In the genomic region with DNA sequence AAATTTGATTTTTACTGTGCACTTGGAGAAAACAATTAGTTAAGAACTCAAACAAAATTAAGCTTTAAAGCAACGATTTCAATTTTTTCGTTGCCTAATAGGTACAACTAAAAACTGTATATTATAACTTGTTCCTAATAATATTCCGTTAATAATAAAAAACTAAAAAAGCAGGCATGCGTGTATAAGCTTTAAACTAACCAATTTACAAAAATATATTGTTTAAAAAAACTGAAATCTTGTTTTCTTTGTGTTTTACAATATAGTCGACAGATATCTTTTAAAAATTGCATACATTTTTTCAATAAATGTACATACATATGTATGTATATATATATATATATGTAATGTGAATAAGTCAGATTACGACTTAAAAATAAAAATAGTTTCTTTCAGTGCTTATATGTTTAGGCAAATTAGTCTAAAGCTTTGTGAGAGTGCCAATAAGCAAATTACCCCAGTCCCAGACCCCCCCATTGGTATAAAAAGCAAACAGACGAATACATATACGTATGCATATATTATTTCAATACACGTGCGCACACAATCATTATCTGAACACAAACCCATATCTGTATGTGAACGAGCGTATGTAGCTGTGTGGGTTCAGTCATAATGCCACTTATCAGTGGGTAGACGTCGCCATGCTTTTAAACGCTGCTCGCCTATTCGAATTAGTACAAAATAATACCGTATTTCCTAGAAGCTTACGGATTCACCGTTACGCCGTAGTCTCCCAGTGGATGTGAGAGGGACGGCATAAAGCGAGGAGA, we compare ENCODE assay signal across 1 fruit fly cellular context.
TF ChIP-seq lines count a peak whose summit lies in the region.

No protein-coding gene starts in this region.

TF ChIP-seq in whole organism, embryonic, 481 proteins besides CTCF, POLR2A, EP300 and RAD21 (continued from another document and continues in another):
- TF ChIP-seq CG32532 (GFP tag; IDR thresholded peaks at IDR 0.05; lab: Robert Waterston, UW), result 0 out of 2 replicates have a peak, but pooled peaks have one; percentile 12
- no peak for TF ChIP-seq kah (GFP tag; optimal IDR thresholded peaks at IDR 0.05; lab: Kevin White, UChicago)
- TF ChIP-seq E2f2 (GFP tag; IDR thresholded peaks at IDR 0.05; lab: Robert Waterston, UW), result no peak; the same call in 1 of the 2 replicates
- TF ChIP-seq D (optimal IDR thresholded peaks at IDR 0.05; lab: Kevin White, UChicago), result no peak
- TF ChIP-seq D (GFP tag; optimal IDR thresholded peaks at IDR 0.05; lab: Kevin White, UChicago), result peak; percentile 83
- TF ChIP-seq ac (GFP tag; optimal IDR thresholded peaks at IDR 0.05; lab: Kevin White, UChicago), result no peak
- no peak for TF ChIP-seq caup (GFP tag; optimal IDR thresholded peaks at IDR 0.05; lab: Kevin White, UChicago; ENCODE audit: severe bottlenecking)
- no peak for TF ChIP-seq CG12219 (GFP tag; optimal IDR thresholded peaks at IDR 0.05; lab: Kevin White, UChicago)
- no peak for TF ChIP-seq fru (optimal IDR thresholded peaks at IDR 0.05; lab: Kevin White, UChicago)
- TF ChIP-seq CG6791 (GFP tag; IDR thresholded peaks at IDR 0.05; lab: Robert Waterston, UW; ENCODE audit: partially characterized antibody), result peak; percentile 65; the same call in 2 of the 3 replicates
- no peak for TF ChIP-seq Lhr (GFP tag; optimal IDR thresholded peaks at IDR 0.05; lab: Kevin White, UChicago)
- TF ChIP-seq Sox102F (GFP tag; optimal IDR thresholded peaks at IDR 0.05; lab: Kevin White, UChicago), result peak; percentile 87
- peak; percentile 67 for TF ChIP-seq Nf-YB (GFP tag; optimal IDR thresholded peaks at IDR 0.05; lab: Kevin White, UChicago)
- peak; percentile 26 for TF ChIP-seq pho (GFP tag; optimal IDR thresholded peaks at IDR 0.05; lab: Kevin White, UChicago)
- TF ChIP-seq Kr (GFP tag; optimal IDR thresholded peaks at IDR 0.05; lab: Kevin White, UChicago), result no peak
- TF ChIP-seq CG10274 (GFP tag; optimal IDR thresholded peaks at IDR 0.05; lab: Kevin White, UChicago), result no peak
- no peak for TF ChIP-seq CG7963 (GFP tag; IDR thresholded peaks at IDR 0.05; lab: Robert Waterston, UW; ENCODE audit: partially characterized antibody)
- peak; percentile 35 for TF ChIP-seq CG1603 (tag; optimal IDR thresholded peaks at IDR 0.05; lab: Kevin White, UChicago)
- no peak for TF ChIP-seq pan (optimal IDR thresholded peaks at IDR 0.05; lab: Kevin White, UChicago)
- TF ChIP-seq pan (GFP tag; optimal IDR thresholded peaks at IDR 0.05 in 1 of 2, IDR thresholded peaks at IDR 0.05 in 1 of 2), result peak in 1 of 2 experiments; percentile 31
- no peak for TF ChIP-seq her (GFP tag; optimal IDR thresholded peaks at IDR 0.05; lab: Kevin White, UChicago)
- TF ChIP-seq CG32772 (GFP tag; IDR thresholded peaks at IDR 0.05; lab: Robert Waterston, UW), result 0 out of 2 replicates have a peak, but pooled peaks have one; percentile 25
- TF ChIP-seq Opbp (GFP tag; IDR thresholded peaks at IDR 0.05; lab: Robert Waterston, UW; ENCODE audit: partially characterized antibody), result no peak
- no peak for TF ChIP-seq Dad (GFP tag; optimal IDR thresholded peaks at IDR 0.05; lab: Kevin White, UChicago)
- TF ChIP-seq Fer1 (GFP tag; optimal IDR thresholded peaks at IDR 0.05; lab: Kevin White, UChicago), result peak; percentile 35
- peak; percentile 78 for TF ChIP-seq CG1602 (GFP tag; optimal IDR thresholded peaks at IDR 0.05; lab: Kevin White, UChicago)
- peak; percentile 5; the same call in 1 of the 2 replicates for TF ChIP-seq Nf-YA (GFP tag; IDR thresholded peaks at IDR 0.05; lab: Robert Waterston, UW)
- TF ChIP-seq CG3407 (GFP tag; optimal IDR thresholded peaks at IDR 0.05; lab: Kevin White, UChicago), result peak; percentile 42
- no peak for TF ChIP-seq Oaz (GFP tag; IDR thresholded peaks at IDR 0.05; lab: Robert Waterston, UW)
- peak; percentile 82 for TF ChIP-seq CG7987 (GFP tag; optimal IDR thresholded peaks at IDR 0.05; lab: Kevin White, UChicago)
- TF ChIP-seq CG10147 (GFP tag; optimal IDR thresholded peaks at IDR 0.05; lab: Kevin White, UChicago), result peak; percentile 66
- TF ChIP-seq CG14965 (GFP tag; optimal IDR thresholded peaks at IDR 0.05; lab: Kevin White, UChicago; ENCODE audit: borderline replicate concordance), result no peak
- peak; percentile 38 for TF ChIP-seq Chrac-16 (GFP tag; optimal IDR thresholded peaks at IDR 0.05; lab: Kevin White, UChicago)
- no peak for TF ChIP-seq Max (GFP tag; optimal IDR thresholded peaks at IDR 0.05; lab: Kevin White, UChicago)
- TF ChIP-seq Mes4 (GFP tag; optimal IDR thresholded peaks at IDR 0.05; lab: Kevin White, UChicago), result no peak
- no peak for TF ChIP-seq H2.0 (GFP tag; IDR thresholded peaks at IDR 0.05; lab: Robert Waterston, UW)
- TF ChIP-seq Asciz (GFP tag; optimal IDR thresholded peaks at IDR 0.05; lab: Kevin White, UChicago), result peak; percentile 80
- TF ChIP-seq lmd (GFP tag; IDR thresholded peaks at IDR 0.05; lab: Robert Waterston, UW), result peak; percentile 61
- TF ChIP-seq Dip3 (GFP tag; optimal IDR thresholded peaks at IDR 0.05; lab: Kevin White, UChicago), result no peak
- no peak for TF ChIP-seq Optix (GFP tag; IDR thresholded peaks at IDR 0.05; lab: Robert Waterston, UW)
- TF ChIP-seq Dip2 (GFP tag; IDR thresholded peaks at IDR 0.05; lab: Robert Waterston, UW), result no peak
- TF ChIP-seq pnt (GFP tag; optimal IDR thresholded peaks at IDR 0.05; lab: Kevin White, UChicago), result peak; percentile 13
- peak; percentile 71 for TF ChIP-seq exex (tag; optimal IDR thresholded peaks at IDR 0.05; lab: Kevin White, UChicago)
- peak; percentile 36; the same call in 1 of the 2 replicates for TF ChIP-seq CG10366 (GFP tag; IDR thresholded peaks at IDR 0.05; lab: Robert Waterston, UW)
- no peak for TF ChIP-seq NC2β (GFP tag; optimal IDR thresholded peaks at IDR 0.05; lab: Kevin White, UChicago)
- TF ChIP-seq CG31365 (tag; optimal IDR thresholded peaks at IDR 0.05; lab: Kevin White, UChicago), result no peak
- TF ChIP-seq wek (GFP tag; optimal IDR thresholded peaks at IDR 0.05; lab: Kevin White, UChicago), result peak; percentile 62
- TF ChIP-seq HLH3B (GFP tag; IDR thresholded peaks at IDR 0.05; lab: Robert Waterston, UW), result 0 out of 2 replicates have a peak, but pooled peaks have one; percentile 6
- TF ChIP-seq CG4328 (GFP tag; optimal IDR thresholded peaks at IDR 0.05; lab: Kevin White, UChicago), result peak; percentile 46
- peak; percentile 38; the same call in 1 of the 2 replicates for TF ChIP-seq CG13287 (GFP tag; IDR thresholded peaks at IDR 0.05; lab: Robert Waterston, UW; ENCODE audit: partially characterized antibody)
- peak; percentile 15 for TF ChIP-seq psq (GFP tag; optimal IDR thresholded peaks at IDR 0.05; lab: Kevin White, UChicago)
- TF ChIP-seq nom (GFP tag; optimal IDR thresholded peaks at IDR 0.05; lab: Kevin White, UChicago), result no peak
- TF ChIP-seq ewg (GFP tag; optimal IDR thresholded peaks at IDR 0.05; lab: Kevin White, UChicago), result peak; percentile 62
- TF ChIP-seq PHDP (tag; optimal IDR thresholded peaks at IDR 0.05; lab: Kevin White, UChicago), result peak; percentile 79
- TF ChIP-seq CG4404 (GFP tag; IDR thresholded peaks at IDR 0.05; lab: Robert Waterston, UW), result no peak
- TF ChIP-seq tgo (GFP tag; IDR thresholded peaks at IDR 0.05; lab: Robert Waterston, UW), result peak; percentile 56; the same call in 2 of the 3 replicates
- TF ChIP-seq ttk (GFP tag; IDR thresholded peaks at IDR 0.05; lab: Robert Waterston, UW), result peak; percentile 71
- peak; percentile 50 for TF ChIP-seq CG8281 (tag; optimal IDR thresholded peaks at IDR 0.05; lab: Kevin White, UChicago)
- no peak for TF ChIP-seq fd64A (GFP tag; optimal IDR thresholded peaks at IDR 0.05; lab: Kevin White, UChicago)
- peak; percentile 12 for TF ChIP-seq bab2 (GFP tag; optimal IDR thresholded peaks at IDR 0.05; lab: Kevin White, UChicago)
- peak; percentile 80 for TF ChIP-seq CG30403 (GFP tag; optimal IDR thresholded peaks at IDR 0.05; lab: Kevin White, UChicago)
- no peak for TF ChIP-seq Atf-2 (GFP tag; optimal IDR thresholded peaks at IDR 0.05; lab: Kevin White, UChicago)
- no peak for TF ChIP-seq Dp (GFP tag; optimal IDR thresholded peaks at IDR 0.05; lab: Kevin White, UChicago)
- TF ChIP-seq Lim3 (GFP tag; IDR thresholded peaks at IDR 0.05; lab: Robert Waterston, UW), result 0 out of 2 replicates have a peak, but pooled peaks have one; percentile 15
- no peak for TF ChIP-seq Hmx (GFP tag; optimal IDR thresholded peaks at IDR 0.05; lab: Kevin White, UChicago)
- peak; percentile 93 for TF ChIP-seq cg (GFP tag; optimal IDR thresholded peaks at IDR 0.05; lab: Kevin White, UChicago)
- no peak for TF ChIP-seq sima (GFP tag; optimal IDR thresholded peaks at IDR 0.05; lab: Kevin White, UChicago)
- TF ChIP-seq chif (GFP tag; optimal IDR thresholded peaks at IDR 0.05; lab: Kevin White, UChicago), result no peak
- TF ChIP-seq CG12155 (GFP tag; optimal IDR thresholded peaks at IDR 0.05; lab: Kevin White, UChicago), result no peak
- TF ChIP-seq CG12744 (GFP tag; optimal IDR thresholded peaks at IDR 0.05; lab: Kevin White, UChicago), result no peak
- TF ChIP-seq ab (GFP tag; optimal IDR thresholded peaks at IDR 0.05; lab: Kevin White, UChicago), result peak; percentile 37
- no peak; the same call in 1 of the 2 replicates for TF ChIP-seq klu (GFP tag; IDR thresholded peaks at IDR 0.05; lab: Robert Waterston, UW)
- peak; percentile 25 to 56 for TF ChIP-seq dpn (GFP tag; optimal IDR thresholded peaks at IDR 0.05; lab: Kevin White, UChicago)
- TF ChIP-seq vfl (GFP tag; optimal IDR thresholded peaks at IDR 0.05; lab: Kevin White, UChicago), result no peak
- TF ChIP-seq unpg (GFP tag; optimal IDR thresholded peaks at IDR 0.05; lab: Kevin White, UChicago), result peak; percentile 71
- peak; percentile 77 for TF ChIP-seq CG6689 (GFP tag; IDR thresholded peaks at IDR 0.05; lab: Robert Waterston, UW)
- TF ChIP-seq CG7372 (GFP tag; IDR thresholded peaks at IDR 0.05; lab: Robert Waterston, UW), result no peak
- TF ChIP-seq CG34224 (GFP tag; IDR thresholded peaks at IDR 0.05; lab: Robert Waterston, UW; ENCODE audit: partially characterized antibody), result no peak
- TF ChIP-seq CG12299 (tag; optimal IDR thresholded peaks at IDR 0.05; lab: Kevin White, UChicago), result no peak
- peak; percentile 98 for TF ChIP-seq sug (tag; optimal IDR thresholded peaks at IDR 0.05; lab: Kevin White, UChicago)
- no peak for TF ChIP-seq pzg (GFP tag; optimal IDR thresholded peaks at IDR 0.05; lab: Kevin White, UChicago)
- TF ChIP-seq trem (tag; optimal IDR thresholded peaks at IDR 0.05; lab: Kevin White, UChicago), result peak; percentile 68
- peak; percentile 12 for TF ChIP-seq zf30C (GFP tag; optimal IDR thresholded peaks at IDR 0.05; lab: Kevin White, UChicago)
- TF ChIP-seq CG8924 (tag; optimal IDR thresholded peaks at IDR 0.05; lab: Kevin White, UChicago), result peak; percentile 51
- peak; percentile 98 for TF ChIP-seq cwo (GFP tag; optimal IDR thresholded peaks at IDR 0.05; lab: Kevin White, UChicago)
- no peak for TF ChIP-seq chn (GFP tag; optimal IDR thresholded peaks at IDR 0.05; lab: Kevin White, UChicago)
- TF ChIP-seq en (GFP tag; optimal IDR thresholded peaks at IDR 0.05; lab: Kevin White, UChicago), result no peak
- no peak for TF ChIP-seq insv (GFP tag; optimal IDR thresholded peaks at IDR 0.05; lab: Kevin White, UChicago)
- no peak for TF ChIP-seq sc (optimal IDR thresholded peaks at IDR 0.05; lab: Kevin White, UChicago)
- peak; percentile 86 for TF ChIP-seq sc (GFP tag; optimal IDR thresholded peaks at IDR 0.05; lab: Kevin White, UChicago)
- TF ChIP-seq Gsc (GFP tag; IDR thresholded peaks at IDR 0.05; lab: Robert Waterston, UW), result no peak
- TF ChIP-seq rib (GFP tag; IDR thresholded peaks at IDR 0.05; lab: Robert Waterston, UW), result peak; percentile 52; the same call in 1 of the 2 replicates
- no peak; the same call in 2 of the 3 replicates for TF ChIP-seq Mrtf (GFP tag; IDR thresholded peaks at IDR 0.05; lab: Robert Waterston, UW)
- TF ChIP-seq Ets97D (GFP tag; optimal IDR thresholded peaks at IDR 0.05; lab: Kevin White, UChicago), result no peak
- peak; percentile 57 for TF ChIP-seq Spps (tag; optimal IDR thresholded peaks at IDR 0.05; lab: Kevin White, UChicago)
- TF ChIP-seq CG4360 (GFP tag; IDR thresholded peaks at IDR 0.05; lab: Robert Waterston, UW), result no peak
- no peak for TF ChIP-seq CHES-1-like (GFP tag; optimal IDR thresholded peaks at IDR 0.05; lab: Kevin White, UChicago)
- TF ChIP-seq mirr (GFP tag; optimal IDR thresholded peaks at IDR 0.05; lab: Kevin White, UChicago), result peak; percentile 98
- peak; percentile 34; the same call in 1 of the 2 replicates for TF ChIP-seq CG14441 (GFP tag; IDR thresholded peaks at IDR 0.05; lab: Robert Waterston, UW)
- TF ChIP-seq Atf6 (GFP tag; IDR thresholded peaks at IDR 0.05; lab: Robert Waterston, UW), result peak; percentile 36
- no peak for TF ChIP-seq CG7928 (GFP tag; optimal IDR thresholded peaks at IDR 0.05; lab: Kevin White, UChicago)
- peak; percentile 79 for TF ChIP-seq CG17385 (GFP tag; optimal IDR thresholded peaks at IDR 0.05; lab: Kevin White, UChicago)
- TF ChIP-seq bowl (GFP tag; IDR thresholded peaks at IDR 0.05; lab: Robert Waterston, UW), result no peak
- TF ChIP-seq org-1 (GFP tag; optimal IDR thresholded peaks at IDR 0.05; lab: Kevin White, UChicago), result peak; percentile 59
- peak; percentile 73 for TF ChIP-seq Abd-B (GFP tag; optimal IDR thresholded peaks at IDR 0.05; lab: Kevin White, UChicago)
- peak; percentile 29 for TF ChIP-seq HmgD (GFP tag; optimal IDR thresholded peaks at IDR 0.05; lab: Kevin White, UChicago)
- no peak for TF ChIP-seq CG8290 (GFP tag; optimal IDR thresholded peaks at IDR 0.05; lab: Kevin White, UChicago)
- peak in 1 of 2 experiments; percentile 84 for TF ChIP-seq CG8290 (tag; optimal IDR thresholded peaks at IDR 0.05; lab: Kevin White, UChicago)
- TF ChIP-seq pita (GFP tag; optimal IDR thresholded peaks at IDR 0.05; lab: Kevin White, UChicago), result no peak
- no peak for TF ChIP-seq Ravus (GFP tag; IDR thresholded peaks at IDR 0.05; lab: Robert Waterston, UW)
- TF ChIP-seq repo (GFP tag; optimal IDR thresholded peaks at IDR 0.05; lab: Kevin White, UChicago), result no peak
- no peak for TF ChIP-seq sob (GFP tag; IDR thresholded peaks at IDR 0.05; lab: Robert Waterston, UW)
- TF ChIP-seq C15 (GFP tag; IDR thresholded peaks at IDR 0.05; lab: Robert Waterston, UW), result no peak
- no peak for TF ChIP-seq CG1832 (GFP tag; optimal IDR thresholded peaks at IDR 0.05; lab: Kevin White, UChicago)
- peak; percentile 47 for TF ChIP-seq gro (GFP tag; optimal IDR thresholded peaks at IDR 0.05; lab: Kevin White, UChicago)
- TF ChIP-seq Fer3 (tag; optimal IDR thresholded peaks at IDR 0.05; lab: Kevin White, UChicago), result peak; percentile 51
- peak; percentile 81 for TF ChIP-seq CG8388 (GFP tag; optimal IDR thresholded peaks at IDR 0.05; lab: Kevin White, UChicago)
- TF ChIP-seq kay (GFP tag; optimal IDR thresholded peaks at IDR 0.05; lab: Kevin White, UChicago), result no peak
- no peak for TF ChIP-seq Doc2 (GFP tag; IDR thresholded peaks at IDR 0.05; lab: Robert Waterston, UW)
- TF ChIP-seq dmrt99B (tag; optimal IDR thresholded peaks at IDR 0.05; lab: Kevin White, UChicago), result peak; percentile 86
- no peak for TF ChIP-seq ranshi (GFP tag; IDR thresholded peaks at IDR 0.05; lab: Robert Waterston, UW)
- no peak for TF ChIP-seq Antp (GFP tag; optimal IDR thresholded peaks at IDR 0.05; lab: Kevin White, UChicago)
